Fruit fly (Drosophila melanogaster) whole organism, embryonic: Measurements from ENCODE around the gene trk.

Source experiments
- Aef1 ChIP-seq: fragments of 200-800 bp; sonication (Bioruptor generic); IDR thresholded peaks from 3 replicates; pipeline ENCODE4 v1.3.6; 2022; ENCODE audit warnings: missing biosample characterization, missing genetic modification characterization
- CG10321 ChIP-seq: fragments of 200-800 bp; sonication (Bioruptor generic); IDR thresholded peaks from 2 replicates; pipeline ENCODE4 v1.3.6; 2022; ENCODE audit warnings: missing biosample characterization, missing genetic modification characterization
- CG13894 ChIP-seq: fragments of 200-800 bp; sonication (Bioruptor generic); optimal IDR thresholded peaks from 3 replicates; lab custom pipeline; 2018; ENCODE audit warnings: missing biosample characterization, mild to moderate bottlenecking, missing genetic modification characterization, moderate library complexity
- CG14860 ChIP-seq: fragments of 200-800 bp; sonication (Bioruptor generic); IDR thresholded peaks from 3 replicates; pipeline ENCODE4 v1.3.6; 2022; ENCODE audit warnings: missing biosample characterization, missing genetic modification characterization; ENCODE audit not compliant: partially characterized antibody
- CG1602 ChIP-seq: fragments of 200-800 bp; sonication (Bioruptor generic); optimal IDR thresholded peaks from 3 replicates; lab custom pipeline; 2016; ENCODE audit warnings: missing biosample characterization, missing genetic modification characterization
- CG16813 ChIP-seq: fragments of 200-800 bp; sonication (Bioruptor generic); IDR thresholded peaks from 3 replicates; pipeline ENCODE4 v1.3.6; 2022; ENCODE audit warnings: missing biosample characterization, missing genetic modification characterization; ENCODE audit not compliant: partially characterized antibody
- CG17385 ChIP-seq: fragments of 200-800 bp; sonication (Bioruptor generic); optimal IDR thresholded peaks from 3 replicates; lab custom pipeline; 2018; ENCODE audit warnings: missing biosample characterization, mild to moderate bottlenecking, missing genetic modification characterization
- CG1832 ChIP-seq: fragments of 200-800 bp; sonication (Bioruptor generic); optimal IDR thresholded peaks from 2 replicates; lab custom pipeline; 2017; ENCODE audit warnings: missing biosample characterization, mild to moderate bottlenecking, missing genetic modification characterization, inconsistent platforms
- CG31365 ChIP-seq: fragments of 200-800 bp; sonication (Bioruptor generic); optimal IDR thresholded peaks from 2 replicates; lab custom pipeline; 2018; ENCODE audit warnings: missing biosample characterization, mild to moderate bottlenecking, missing genetic modification characterization
- CG32772 ChIP-seq: fragments of 200-800 bp; sonication (Bioruptor generic); IDR thresholded peaks from 2 replicates; pipeline ENCODE4 v1.3.6; 2022; ENCODE audit warnings: missing biosample characterization, missing genetic modification characterization
- CG33213 ChIP-seq: fragments of 200-800 bp; sonication (Bioruptor generic); optimal IDR thresholded peaks from 3 replicates; lab custom pipeline; 2016; ENCODE audit warnings: missing biosample characterization, missing genetic modification characterization
- CG3847 ChIP-seq: fragments of 200-800 bp; sonication (Bioruptor generic); IDR thresholded peaks from 2 replicates; pipeline ENCODE4 v1.3.6; 2022; ENCODE audit warnings: missing biosample characterization, missing genetic modification characterization
- CG42726 ChIP-seq: fragments of 200-800 bp; sonication (Bioruptor generic); IDR thresholded peaks from 2 replicates; pipeline ENCODE4 v1.3.6; 2022; ENCODE audit warnings: missing biosample characterization, missing genetic modification characterization; ENCODE audit not compliant: partially characterized antibody
- CG4360 ChIP-seq: fragments of 200-800 bp; sonication (Bioruptor generic); IDR thresholded peaks from 2 replicates; pipeline ENCODE4 v1.3.6; 2022; ENCODE audit warnings: missing biosample characterization, missing genetic modification characterization
- CG6254 ChIP-seq: fragments of 200-800 bp; sonication (Bioruptor generic); optimal IDR thresholded peaks from 3 replicates; lab custom pipeline; 2017; ENCODE audit warnings: mild to moderate bottlenecking, missing biosample characterization, missing genetic modification reagents, missing genetic modification characterization
- CG6854 ChIP-seq: fragments of 200-800 bp; sonication (Bioruptor generic); optimal IDR thresholded peaks from 3 replicates; lab custom pipeline; 2017; ENCODE audit warnings: missing biosample characterization, mild to moderate bottlenecking, missing genetic modification characterization
- CG7372 ChIP-seq: fragments of 200-800 bp; sonication (Bioruptor generic); IDR thresholded peaks from 2 replicates; pipeline ENCODE4 v1.3.6; 2022; ENCODE audit warnings: missing biosample characterization, missing genetic modification characterization
- CG7556 ChIP-seq: fragments of 200-800 bp; sonication (Bioruptor generic); optimal IDR thresholded peaks from 2 replicates; lab custom pipeline; 2017; ENCODE audit warnings: missing biosample characterization, mild to moderate bottlenecking, missing genetic modification characterization
- CG7987 ChIP-seq: fragments of 200-800 bp; sonication (Bioruptor generic); optimal IDR thresholded peaks from 2 replicates; lab custom pipeline; 2018; ENCODE audit warnings: missing biosample characterization, mild to moderate bottlenecking, missing genetic modification characterization, moderate library complexity
- CG8359 ChIP-seq: fragments of 200-800 bp; sonication (Bioruptor generic); optimal IDR thresholded peaks from 2 replicates; lab custom pipeline; 2017; ENCODE audit warnings: missing biosample characterization, mild to moderate bottlenecking, missing genetic modification characterization, borderline replicate concordance
- Dfd ChIP-seq, 2 experiments: fragments of >200 bp; optimal IDR thresholded peaks; 2 replicates each; lab custom pipeline; 2017; ENCODE audit warnings: missing biosample characterization in 2 of 2, missing genetic modification characterization in 2 of 2
- Dip2 ChIP-seq: fragments of 200-800 bp; sonication (Bioruptor generic); IDR thresholded peaks from 2 replicates; pipeline ENCODE4 v1.3.6; 2022; ENCODE audit warnings: missing biosample characterization, missing genetic modification characterization
- Eip74EF ChIP-seq, 2 experiments: fragments of 200-800 bp in 1 of 2; fragments of >200 bp in 1 of 2; sonication (Bioruptor generic) in 1 of 2; optimal IDR thresholded peaks; 2 replicates each; lab custom pipeline; 2017 to 2019; ENCODE audit warnings: missing biosample characterization in 2 of 2, missing genetic modification characterization in 2 of 2, mild to moderate bottlenecking in 1 of 2, moderate library complexity in 1 of 2
- Gsc ChIP-seq: fragments of 200-800 bp; sonication (Bioruptor generic); IDR thresholded peaks from 2 replicates; pipeline ENCODE4 v1.3.6; 2022; ENCODE audit warnings: missing biosample characterization, missing genetic modification characterization
- HLH4C ChIP-seq: fragments of 200-800 bp; sonication (Bioruptor generic); IDR thresholded peaks from 3 replicates; pipeline ENCODE4 v1.3.6; 2022; ENCODE audit warnings: missing biosample characterization, missing genetic modification characterization; ENCODE audit not compliant: partially characterized antibody
- HLH54F ChIP-seq: fragments of 200-800 bp; sonication (Bioruptor generic); optimal IDR thresholded peaks from 3 replicates; lab custom pipeline; 2016; ENCODE audit warnings: missing biosample characterization, missing genetic modification characterization
- Mrtf ChIP-seq: fragments of 200-800 bp; sonication (Bioruptor generic); IDR thresholded peaks from 3 replicates; pipeline ENCODE4 v1.3.6; 2022; ENCODE audit warnings: missing biosample characterization, missing genetic modification characterization
- Myb ChIP-seq: fragments of 200-800 bp; sonication (Bioruptor generic); optimal IDR thresholded peaks from 2 replicates; lab custom pipeline; 2016; ENCODE audit warnings: missing biosample characterization, missing genetic modification characterization
- Sin3A ChIP-seq: fragments of >200 bp; optimal IDR thresholded peaks from 2 replicates; lab custom pipeline; 2018
- Six4 ChIP-seq: fragments of 200-800 bp; sonication (Bioruptor generic); optimal IDR thresholded peaks from 2 replicates; lab custom pipeline; 2016; ENCODE audit warnings: missing biosample characterization, missing genetic modification characterization
- Spps ChIP-seq: fragments of 200-800 bp; sonication (Bioruptor generic); optimal IDR thresholded peaks from 2 replicates; lab custom pipeline; 2018; ENCODE audit warnings: missing biosample characterization, mild to moderate bottlenecking, missing genetic modification characterization
- Sry-β ChIP-seq: fragments of 200-800 bp; sonication (Bioruptor generic); optimal IDR thresholded peaks from 2 replicates; lab custom pipeline; 2018; ENCODE audit warnings: missing biosample characterization, mild to moderate bottlenecking, missing genetic modification characterization, moderate library complexity
- Vsx1 ChIP-seq: fragments of 200-800 bp; sonication (Bioruptor generic); optimal IDR thresholded peaks from 2 replicates; lab custom pipeline; 2017; ENCODE audit warnings: missing biosample characterization, mild to moderate bottlenecking, missing genetic modification characterization, missing genetic modification reagents
- cg ChIP-seq: fragments of 200-800 bp; sonication (Bioruptor generic); optimal IDR thresholded peaks from 3 replicates; lab custom pipeline; 2019; ENCODE audit warnings: missing biosample characterization, mild to moderate bottlenecking, missing genetic modification characterization, moderate library complexity
- cwo ChIP-seq: fragments of 200-800 bp; sonication (Bioruptor generic); optimal IDR thresholded peaks from 3 replicates; lab custom pipeline; 2017; ENCODE audit warnings: missing biosample characterization, missing genetic modification characterization, mild to moderate bottlenecking, moderate library complexity, missing genetic modification reagents
- dimm ChIP-seq: fragments of 200-800 bp; sonication (Bioruptor generic); IDR thresholded peaks from 2 replicates; pipeline ENCODE4 v1.3.6; 2022; ENCODE audit warnings: missing biosample characterization, missing genetic modification characterization
- ewg ChIP-seq: fragments of 200-800 bp; sonication (Bioruptor generic); optimal IDR thresholded peaks from 3 replicates; lab custom pipeline; 2017; ENCODE audit warnings: mild to moderate bottlenecking, missing biosample characterization, missing genetic modification reagents, missing genetic modification characterization
- exex ChIP-seq: fragments of 200-800 bp; sonication (Bioruptor generic); optimal IDR thresholded peaks from 4 replicates; lab custom pipeline; 2018; ENCODE audit warnings: missing biosample characterization, mild to moderate bottlenecking, missing genetic modification characterization, moderate library complexity
- fd96Cb ChIP-seq: fragments of 200-800 bp; sonication (Bioruptor generic); optimal IDR thresholded peaks from 2 replicates; lab custom pipeline; 2018; ENCODE audit warnings: missing biosample characterization, mild to moderate bottlenecking, missing genetic modification characterization, moderate library complexity
- grau ChIP-seq: fragments of 200-800 bp; optimal IDR thresholded peaks from 3 replicates; lab custom pipeline; 2019; ENCODE audit warnings: missing biosample characterization, mild to moderate bottlenecking, missing genetic modification characterization, moderate library complexity
- hb ChIP-seq: fragments of 200-800 bp; sonication (Bioruptor generic); IDR thresholded peaks from 3 replicates; pipeline ENCODE4 v1.3.6; 2022; ENCODE audit warnings: missing biosample characterization, missing genetic modification characterization; ENCODE audit not compliant: partially characterized antibody
- onecut ChIP-seq: fragments of 200-800 bp; sonication (Bioruptor generic); IDR thresholded peaks from 2 replicates; pipeline ENCODE4 v1.3.6; 2022; ENCODE audit warnings: missing biosample characterization, missing genetic modification characterization
- pb ChIP-seq: fragments of 200-800 bp; sonication (Bioruptor generic); optimal IDR thresholded peaks from 3 replicates; lab custom pipeline; 2016; ENCODE audit warnings: missing biosample characterization, missing genetic modification characterization
- pita ChIP-seq: fragments of 200-800 bp; sonication (Bioruptor generic); optimal IDR thresholded peaks from 2 replicates; lab custom pipeline; 2017; ENCODE audit warnings: missing biosample characterization, mild to moderate bottlenecking, missing genetic modification characterization
- pros ChIP-seq: fragments of 200-800 bp; sonication (Bioruptor generic); optimal IDR thresholded peaks from 3 replicates; lab custom pipeline; 2019; ENCODE audit warnings: missing biosample characterization, mild to moderate bottlenecking, missing genetic modification characterization, moderate library complexity
- slbo ChIP-seq: fragments of 200-800 bp; sonication (Bioruptor generic); IDR thresholded peaks from 2 replicates; pipeline ENCODE4 v1.3.6; 2022; ENCODE audit warnings: missing biosample characterization, missing genetic modification characterization
- sr ChIP-seq: fragments of 200-800 bp; sonication (Bioruptor generic); IDR thresholded peaks from 3 replicates; pipeline ENCODE4 v1.3.6; 2022; ENCODE audit warnings: missing biosample characterization, missing genetic modification characterization
- tna ChIP-seq: fragments of 200-800 bp; sonication (Bioruptor generic); IDR thresholded peaks from 2 replicates; pipeline ENCODE4 v1.3.6; 2022; ENCODE audit warnings: missing biosample characterization, missing genetic modification characterization; ENCODE audit not compliant: partially characterized antibody
- toy ChIP-seq: fragments of 200-800 bp; sonication (Bioruptor generic); IDR thresholded peaks from 2 replicates; pipeline ENCODE4 v1.3.6; 2022; ENCODE audit warnings: missing biosample characterization, missing genetic modification characterization
- usp ChIP-seq: fragments of >200 bp; optimal IDR thresholded peaks from 2 replicates; lab custom pipeline; 2017; ENCODE audit warnings: missing biosample characterization, missing genetic modification characterization
- zfh1 ChIP-seq: fragments of 200-800 bp; sonication (Bioruptor generic); IDR thresholded peaks from 3 replicates; pipeline ENCODE4 v1.3.6; 2022; ENCODE audit warnings: missing biosample characterization, missing genetic modification characterization

The trk gene

DNA sequence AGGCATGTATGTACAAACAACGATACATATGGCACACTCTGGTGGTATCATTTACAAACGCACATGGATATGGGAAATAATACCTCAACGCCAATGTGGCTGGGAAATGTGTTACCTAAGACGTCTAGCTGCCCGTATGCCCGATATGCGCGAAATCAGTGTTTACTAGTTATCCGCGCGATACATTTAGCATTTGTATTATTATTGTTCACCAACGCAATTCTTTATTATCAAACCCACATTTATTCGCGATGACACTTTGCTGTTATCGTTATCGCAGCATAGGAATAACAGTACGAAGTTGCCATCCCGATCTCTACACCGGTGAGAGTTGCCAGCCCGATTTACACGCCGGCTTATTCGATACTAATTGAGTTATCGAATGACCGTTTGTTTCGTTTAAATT, 25.3 kb downstream of the trk start, which contains the start of gene chico (continued):
- TF ChIP-seq grau (tag; lab: Kevin White, UChicago) (no peak), CG33213 (peak; percentile 48), Aef1 (GFP tag; lab: Robert Waterston, UW) (no peak), HLH54F (GFP tag; lab: Kevin White, UChicago) (no peak), CG8359 (no peak), CG42726 (GFP tag; lab: Robert Waterston, UW) (peak; percentile 35; the same call in 1 of the 2 replicates), dimm (GFP tag; lab: Robert Waterston, UW) (no peak), Eip74EF (GFP tag; optimal IDR thresholded peaks at IDR 0.05; lab: Kevin White, UChicago) (no peak), CG4360 (GFP tag; lab: Robert Waterston, UW) (no peak), ewg (GFP tag; lab: Kevin White, UChicago) (no peak), tna (GFP tag; lab: Robert Waterston, UW) (no peak), CG7987 (GFP tag; lab: Kevin White, UChicago) (peak; percentile 29), hb (GFP tag; lab: Robert Waterston, UW) (no peak), onecut (no peak), CG13894 (no peak), Dfd (GFP tag; optimal IDR thresholded peaks at IDR 0.05; lab: Kevin White, UChicago) (no peak), sr (GFP tag; lab: Robert Waterston, UW) (no peak), toy (GFP tag; lab: Robert Waterston, UW) (no peak), cwo (GFP tag; lab: Kevin White, UChicago) (no peak), Sin3A (lab: Kevin White, UChicago) (peak; percentile 17), Gsc (no peak), Vsx1 (no peak), usp (no peak), Sry-β (GFP tag; lab: Kevin White, UChicago) (no peak), CG10321 (no peak), HLH4C (GFP tag; lab: Robert Waterston, UW) (peak; percentile 80), exex (tag; lab: Kevin White, UChicago) (no peak), CG17385 (no peak), Mrtf (no peak), CG31365 (tag; lab: Kevin White, UChicago) (no peak), slbo (GFP tag; lab: Robert Waterston, UW) (no peak), CG6254 (GFP tag; lab: Kevin White, UChicago) (no peak), CG6854 (GFP tag; lab: Kevin White, UChicago) (no peak), CG1602 (GFP tag; lab: Kevin White, UChicago) (no peak), cg (peak; percentile 15), Spps (peak; percentile 0), CG14860 (GFP tag; lab: Robert Waterston, UW) (peak; percentile 68), CG7372 (GFP tag; lab: Robert Waterston, UW) (no peak), CG3847 (no peak; the same call in 1 of the 2 replicates), CG7556 (GFP tag; lab: Kevin White, UChicago) (no peak), pb (GFP tag; lab: Kevin White, UChicago) (no peak), CG16813 (GFP tag; lab: Robert Waterston, UW) (peak; percentile 53), Dip2 (GFP tag; lab: Robert Waterston, UW) (no peak), Myb (GFP tag; lab: Kevin White, UChicago) (peak; percentile 90), CG1832 (GFP tag; lab: Kevin White, UChicago) (no peak), zfh1 (GFP tag; lab: Robert Waterston, UW) (no peak), pros (GFP tag; lab: Kevin White, UChicago) (no peak), fd96Cb (tag; lab: Kevin White, UChicago) (no peak), Six4 (no peak), pita (GFP tag; lab: Kevin White, UChicago) (no peak), CG32772 (GFP tag; lab: Robert Waterston, UW) (no peak)
